Worm (Caenorhabditis elegans) whole organism, late embryonic: ENCODE results near the gene Y54G2A.44.

ENCODE experiments used
- C08G9.2 ChIP-seq: sonication (generic microtip); optimal IDR thresholded peaks from 2 replicates; lab custom pipeline; 2016; ENCODE audit warnings: mild to moderate bottlenecking, missing genetic modification characterization, moderate library complexity, missing compliant biosample characterization
- F13H6.1 ChIP-seq: sonication (generic microtip); optimal IDR thresholded peaks from 2 replicates; lab custom pipeline; 2016; ENCODE audit warnings: missing genetic modification characterization, missing compliant biosample characterization
- K02D7.2 ChIP-seq: sonication (generic microtip); optimal IDR thresholded peaks from 2 replicates; lab custom pipeline; 2017; ENCODE audit warnings: mild to moderate bottlenecking, missing genetic modification characterization, missing compliant biosample characterization
- K09A11.1 ChIP-seq: sonication (generic microtip); optimal IDR thresholded peaks from 2 replicates; lab custom pipeline; 2017; ENCODE audit warnings: antibody characterized with exemption, mild to moderate bottlenecking, missing genetic modification characterization, missing compliant biosample characterization; ENCODE audit not compliant: insufficient read depth
- Y22D7AL.16 ChIP-seq: sonication (generic microtip); optimal IDR thresholded peaks from 2 replicates; lab custom pipeline; 2016; ENCODE audit warnings: missing genetic modification characterization, missing compliant biosample characterization
- ahr-1 ChIP-seq: sonication (generic microtip); optimal IDR thresholded peaks from 2 replicates; lab custom pipeline; 2016; ENCODE audit warnings: missing genetic modification characterization, missing compliant biosample characterization
- ceh-19 ChIP-seq: fragments of 200-800 bp; sonication (Bioruptor generic); optimal IDR thresholded peaks from 2 replicates; lab custom pipeline; 2018; ENCODE audit warnings: mild to moderate bottlenecking, missing genetic modification characterization, missing compliant biosample characterization
- ceh-2 ChIP-seq: sonication (generic microtip); optimal IDR thresholded peaks from 2 replicates; lab custom pipeline; 2016; ENCODE audit warnings: missing genotype, missing genetic modification characterization, missing compliant biosample characterization
- ceh-24 ChIP-seq: sonication (generic microtip); optimal IDR thresholded peaks from 2 replicates; lab custom pipeline; 2016; ENCODE audit warnings: mild to moderate bottlenecking, missing genetic modification characterization, missing compliant biosample characterization
- ceh-30 ChIP-seq: fragments of 150-350 bp; optimal IDR thresholded peaks from 2 replicates; lab custom pipeline; 2014; ENCODE audit warnings: missing biosample characterization, missing genetic modification characterization
- ceh-31 ChIP-seq: sonication (generic microtip); optimal IDR thresholded peaks from 2 replicates; lab custom pipeline; 2016; ENCODE audit warnings: missing genetic modification characterization, missing compliant biosample characterization
- ceh-45 ChIP-seq: fragments of 200-800 bp; sonication (Bioruptor generic); IDR thresholded peaks from 2 replicates; pipeline ENCODE4 v1.3.6; 2022; ENCODE audit warnings: missing genetic modification reagents, missing genetic modification characterization, missing compliant biosample characterization
- ceh-6 ChIP-seq: fragments of 200-800 bp; sonication (Bioruptor generic); optimal IDR thresholded peaks from 2 replicates; lab custom pipeline; 2018; ENCODE audit warnings: mild to moderate bottlenecking, missing genetic modification characterization, missing compliant biosample characterization
- dmd-4 ChIP-seq: sonication (generic microtip); optimal IDR thresholded peaks from 2 replicates; lab custom pipeline; 2016; ENCODE audit warnings: borderline replicate concordance, missing genetic modification characterization, missing compliant biosample characterization
- dve-1 ChIP-seq: sonication (generic microtip); optimal IDR thresholded peaks from 2 replicates; lab custom pipeline; 2017; ENCODE audit warnings: antibody characterized with exemption, mild to moderate bottlenecking, missing genetic modification characterization, missing compliant biosample characterization
- elt-2 ChIP-seq: sonication (generic microtip); optimal IDR thresholded peaks from 2 replicates; lab custom pipeline; 2016; ENCODE audit warnings: missing genetic modification reagents, missing genetic modification characterization, missing compliant biosample characterization
- elt-4 ChIP-seq: sonication (generic microtip); optimal IDR thresholded peaks from 2 replicates; lab custom pipeline; 2016; ENCODE audit warnings: missing genetic modification characterization, missing compliant biosample characterization
- fkh-6 ChIP-seq: sonication (generic microtip); optimal IDR thresholded peaks from 2 replicates; lab custom pipeline; 2016; ENCODE audit warnings: missing genetic modification characterization, missing compliant biosample characterization
- hlh-6 ChIP-seq: sonication (generic microtip); optimal IDR thresholded peaks from 2 replicates; lab custom pipeline; 2016; ENCODE audit warnings: missing genotype, missing genetic modification characterization, missing compliant biosample characterization
- mec-3 ChIP-seq: sonication (generic microtip); optimal IDR thresholded peaks from 2 replicates; lab custom pipeline; 2016; ENCODE audit warnings: borderline replicate concordance, missing genetic modification characterization, missing compliant biosample characterization
- nfya-1 ChIP-seq: sonication (generic microtip); optimal IDR thresholded peaks from 2 replicates; lab custom pipeline; 2017; ENCODE audit warnings: missing genetic modification characterization, mild to moderate bottlenecking, missing compliant biosample characterization, antibody characterized with exemption, moderate library complexity
- npax-4 ChIP-seq: sonication (generic microtip); optimal IDR thresholded peaks from 2 replicates; lab custom pipeline; 2016; ENCODE audit warnings: missing genetic modification characterization, missing compliant biosample characterization
- odd-2 ChIP-seq: sonication (generic microtip); optimal IDR thresholded peaks from 2 replicates; lab custom pipeline; 2017; ENCODE audit warnings: antibody characterized with exemption, mild to moderate bottlenecking, missing genetic modification characterization, missing compliant biosample characterization
- pag-3 ChIP-seq: sonication (generic microtip); optimal IDR thresholded peaks from 2 replicates; lab custom pipeline; 2016; ENCODE audit warnings: missing compliant biosample characterization, missing genetic modification characterization, borderline replicate concordance
- pat-9 ChIP-seq: fragments of 200-800 bp; sonication (Bioruptor generic); optimal IDR thresholded peaks from 2 replicates; lab custom pipeline; 2018; ENCODE audit warnings: mild to moderate bottlenecking, missing genetic modification characterization, moderate library complexity, missing compliant biosample characterization
- pax-1 ChIP-seq: fragments of 150-350 bp; optimal IDR thresholded peaks from 2 replicates; lab custom pipeline; 2014; ENCODE audit warnings: missing biosample characterization, missing genetic modification characterization
- pha-4 ChIP-seq: fragments of 150-350 bp; optimal IDR thresholded peaks from 2 replicates; lab custom pipeline; 2018; ENCODE audit warnings: missing biosample characterization, missing genetic modification reagents, missing genetic modification characterization
- sdc-2 ChIP-seq: sonication (generic microtip); optimal IDR thresholded peaks from 2 replicates; lab custom pipeline; 2016; ENCODE audit warnings: missing genotype, missing genetic modification characterization, missing compliant biosample characterization
- syd-9 ChIP-seq: sonication (generic microtip); optimal IDR thresholded peaks from 2 replicates; lab custom pipeline; 2016; ENCODE audit warnings: mild to moderate bottlenecking, missing genetic modification characterization, moderate library complexity, missing compliant biosample characterization
- unc-55 ChIP-seq: sonication (generic microtip); optimal IDR thresholded peaks from 2 replicates; lab custom pipeline; 2017; ENCODE audit warnings: missing biosample characterization, missing genetic modification reagents, missing genetic modification characterization
- unc-86 ChIP-seq: sonication (generic microtip); optimal IDR thresholded peaks from 2 replicates; lab custom pipeline; 2016; ENCODE audit warnings: missing genetic modification characterization, missing compliant biosample characterization

Y54G2A.44 gene

ce11 chrIV:2805525-2805924 lies 3.9 kb downstream of the Y54G2A.44 start, which contains the start of gene Y54G2A.45 (continued):
- peak; percentile 51 for TF ChIP-seq unc-86
- TF ChIP-seq dmd-4 (tag; lab: Kevin White, UChicago): no peak
- no peak for TF ChIP-seq syd-9
- TF ChIP-seq pat-9 (tag; lab: Kevin White, UChicago): peak; percentile 39
- TF ChIP-seq pha-4 (tag; lab: Kevin White, UChicago): no peak
- TF ChIP-seq pax-1 (tag; lab: Kevin White, UChicago): no peak
- no peak for TF ChIP-seq ceh-24 (tag; lab: Kevin White, UChicago)
- no peak for TF ChIP-seq fkh-6 (tag; lab: Kevin White, UChicago)
- TF ChIP-seq nfya-1 (tag; lab: Kevin White, UChicago): no peak
- no peak for TF ChIP-seq npax-4
- no peak for TF ChIP-seq pag-3
- no peak for TF ChIP-seq elt-4 (tag; lab: Kevin White, UChicago)
- no peak for TF ChIP-seq ceh-19 (GFP tag; lab: Kevin White, UChicago)
- no peak for TF ChIP-seq mec-3
- TF ChIP-seq K02D7.2 (tag; lab: Kevin White, UChicago): peak; percentile 46

DNA sequence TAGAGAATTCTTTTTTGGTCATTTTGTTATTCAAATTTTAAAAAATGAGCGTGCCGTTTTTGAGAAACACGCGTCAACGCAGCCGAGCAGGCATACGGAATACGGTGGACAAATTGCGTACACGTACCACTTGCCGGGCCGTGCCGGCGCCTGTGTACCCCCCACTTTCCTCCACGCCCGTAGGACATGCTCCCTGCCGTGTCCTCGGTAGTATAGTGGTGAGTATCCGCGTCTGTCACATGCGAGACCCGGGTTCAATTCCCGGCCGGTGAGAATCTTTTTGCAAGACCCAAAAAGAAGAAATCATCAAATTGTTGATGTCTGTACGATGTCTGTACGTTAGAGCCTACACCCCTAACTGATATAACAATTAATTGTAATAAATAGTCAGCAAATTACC lies 6.5 kb downstream of the Y54G2A.44 start:
- no peak for TF ChIP-seq dve-1 (tag; lab: Kevin White, UChicago)
- TF ChIP-seq ceh-45 (GFP tag; lab: Robert Waterston, UW): no peak
- TF ChIP-seq F13H6.1 (tag; lab: Kevin White, UChicago): no peak
- TF ChIP-seq odd-2 (tag; lab: Kevin White, UChicago): no peak
- no peak for TF ChIP-seq unc-86
- TF ChIP-seq unc-55 (GFP tag; lab: Kevin White, UChicago): no peak

ce11 chrIV:2809208-2809607 lies 7.5 kb downstream of the Y54G2A.44 start, which contains the start of gene Y54G2A.76:
Y54G2A.76 (plus strand) TSS chrIV:2809410.
- TF ChIP-seq ceh-31 (tag; lab: Kevin White, UChicago): no peak
- TF ChIP-seq fkh-6 (tag; lab: Kevin White, UChicago): no peak
- TF ChIP-seq, all 69 proteins: peak for 0

- TF ChIP-seq hlh-6 (tag; lab: Kevin White, UChicago) (no peak), ceh-31 (tag; lab: Kevin White, UChicago) (no peak), ceh-6 (GFP tag; lab: Kevin White, UChicago) (no peak), sdc-2 (tag; lab: Kevin White, UChicago) (no peak), ceh-24 (tag; lab: Kevin White, UChicago) (no peak), C08G9.2 (tag; lab: Kevin White, UChicago) (no peak)
Observed at ce11 chrIV:2817038-2817437, 15.4 kb downstream of the Y54G2A.44 start.

ce11 chrIV:2819633-2820032 lies 18.0 kb downstream of the Y54G2A.44 start, which contains the start of gene Y54G2A.13:
Y54G2A.13 (minus strand) TSS chrIV:2819733.
- TF ChIP-seq K09A11.1 (no peak), ceh-31 (tag; lab: Kevin White, UChicago) (no peak)
- TF ChIP-seq, all 69 proteins: peak for 0

DNA sequence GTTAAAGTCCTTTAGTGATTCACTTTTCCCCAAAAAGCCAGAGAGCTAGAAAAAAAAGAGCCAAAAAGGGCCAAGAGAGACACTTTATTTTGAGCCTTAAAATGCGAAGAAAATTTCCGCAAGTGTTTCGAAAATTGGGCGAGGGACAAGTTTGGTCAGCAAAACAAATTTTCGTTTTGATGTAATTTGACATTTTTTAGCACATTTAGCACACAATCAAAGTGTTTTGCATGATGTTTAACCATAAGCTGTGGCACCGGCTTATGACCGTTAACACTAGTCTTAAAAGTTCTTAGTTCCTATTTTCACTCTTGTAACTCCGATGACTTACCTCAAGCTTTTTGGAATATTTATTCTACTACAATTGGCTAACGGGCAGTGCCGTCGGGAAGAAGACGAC lies 18.8 kb downstream of the Y54G2A.44 start, which contains the start of gene Y54G2A.37:
Gene Y54G2A.37 (plus strand): TSS at position 301 of the 400 bp plus-strand sequence.
- TF ChIP-seq fkh-6 (tag; lab: Kevin White, UChicago): no peak

DNA sequence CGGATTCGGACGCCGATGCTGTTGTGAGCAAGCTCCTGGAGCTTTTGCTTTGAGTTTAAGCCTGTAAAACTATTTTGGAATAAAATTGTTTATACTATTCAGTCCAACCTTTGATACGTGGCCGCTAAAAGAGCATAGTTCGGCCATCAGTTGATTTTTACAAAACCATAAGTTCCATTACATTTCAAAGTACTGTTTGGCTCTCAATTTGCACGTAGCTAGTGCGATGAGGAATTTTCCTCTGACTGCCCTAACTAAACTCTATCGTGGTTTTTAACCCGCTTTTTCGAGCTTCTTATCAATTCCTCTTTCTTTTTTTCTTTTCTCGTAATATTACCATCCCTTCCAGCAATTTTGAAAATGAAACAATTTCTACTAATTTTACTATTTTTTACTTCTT lies 21.8 kb downstream of the Y54G2A.44 start, which contains the start of gene clec-80:
Gene clec-80 (plus strand): TSS at position 301 of the 400 bp plus-strand sequence.
- TF ChIP-seq ceh-19 (GFP tag; lab: Kevin White, UChicago): no peak
- no peak for TF ChIP-seq ahr-1 (tag; lab: Kevin White, UChicago)
- TF ChIP-seq fkh-6 (tag; lab: Kevin White, UChicago): no peak
- TF ChIP-seq syd-9: no peak
- no peak for TF ChIP-seq unc-86
- TF ChIP-seq ceh-30 (tag; lab: Kevin White, UChicago): no peak
- TF ChIP-seq K02D7.2 (tag; lab: Kevin White, UChicago): no peak
- no peak for TF ChIP-seq pha-4 (tag; lab: Kevin White, UChicago)
- TF ChIP-seq sdc-2 (tag; lab: Kevin White, UChicago): no peak
- TF ChIP-seq ceh-2 (tag; lab: Kevin White, UChicago): no peak
- TF ChIP-seq elt-4 (tag; lab: Kevin White, UChicago): no peak
- no peak for TF ChIP-seq unc-55 (GFP tag; lab: Kevin White, UChicago)
- no peak for TF ChIP-seq elt-2 (tag; lab: Kevin White, UChicago)
- TF ChIP-seq Y22D7AL.16 (tag; lab: Kevin White, UChicago): no peak
- TF ChIP-seq K09A11.1: no peak
- TF ChIP-seq dmd-4 (tag; lab: Kevin White, UChicago): no peak
- no peak for TF ChIP-seq mec-3
- TF ChIP-seq ceh-6 (GFP tag; lab: Kevin White, UChicago): no peak
- TF ChIP-seq, all 69 proteins: peak for 0
